Fruit fly (Drosophila melanogaster) whole organism, embryonic: ENCODE measurements around the gene CG14515.

Experiments used
- Abd-B ChIP-seq: fragments of 200-800 bp; sonication (Bioruptor generic); optimal IDR thresholded peaks from 2 replicates; lab custom pipeline; 2018; ENCODE audit warnings: missing biosample characterization, mild to moderate bottlenecking, missing genetic modification characterization, moderate library complexity
- Antp ChIP-seq: fragments of 200-800 bp; sonication (Bioruptor generic); optimal IDR thresholded peaks from 3 replicates; lab custom pipeline; 2016; ENCODE audit warnings: missing biosample characterization, missing genetic modification characterization
- CG10565 ChIP-seq: fragments of 200-800 bp; sonication (Bioruptor generic); optimal IDR thresholded peaks from 3 replicates; lab custom pipeline; 2016; ENCODE audit warnings: missing biosample characterization, mild to moderate bottlenecking, missing genetic modification characterization
- CG13424 ChIP-seq: fragments of 200-800 bp; sonication (Bioruptor generic); optimal IDR thresholded peaks from 2 replicates; lab custom pipeline; 2019; ENCODE audit warnings: missing biosample characterization, mild to moderate bottlenecking, missing genetic modification characterization, moderate library complexity
- CG15269 ChIP-seq: fragments of 200-800 bp; sonication (Bioruptor generic); optimal IDR thresholded peaks from 2 replicates; lab custom pipeline; 2018; ENCODE audit warnings: missing biosample characterization, mild to moderate bottlenecking, missing genetic modification characterization, moderate library complexity
- CG17359 ChIP-seq: fragments of 200-800 bp; sonication (Bioruptor generic); optimal IDR thresholded peaks from 3 replicates; lab custom pipeline; 2018; ENCODE audit warnings: missing biosample characterization, mild to moderate bottlenecking, missing genetic modification characterization, moderate library complexity
- CG17912 ChIP-seq: fragments of 200-800 bp; sonication (Bioruptor generic); optimal IDR thresholded peaks from 2 replicates; lab custom pipeline; 2018; ENCODE audit warnings: missing biosample characterization, mild to moderate bottlenecking, missing genetic modification characterization
- CG18764 ChIP-seq: fragments of 200-800 bp; sonication (Bioruptor generic); optimal IDR thresholded peaks from 3 replicates; lab custom pipeline; 2016; ENCODE audit warnings: missing biosample characterization, missing genetic modification characterization
- CG33213 ChIP-seq: fragments of 200-800 bp; sonication (Bioruptor generic); optimal IDR thresholded peaks from 3 replicates; lab custom pipeline; 2016; ENCODE audit warnings: missing biosample characterization, missing genetic modification characterization
- CG3838 ChIP-seq: fragments of 200-800 bp; sonication (Bioruptor generic); optimal IDR thresholded peaks from 3 replicates; lab custom pipeline; 2016; ENCODE audit warnings: missing biosample characterization, missing genetic modification characterization
- CG4282 ChIP-seq: fragments of 200-800 bp; sonication (Bioruptor generic); optimal IDR thresholded peaks from 2 replicates; lab custom pipeline; 2016; ENCODE audit warnings: missing biosample characterization, missing genetic modification characterization
- CG4707 ChIP-seq: fragments of 200-800 bp; sonication (Bioruptor generic); optimal IDR thresholded peaks from 2 replicates; lab custom pipeline; 2018; ENCODE audit warnings: missing biosample characterization, mild to moderate bottlenecking, missing genetic modification characterization, moderate library complexity
- CG6689 ChIP-seq: fragments of 200-800 bp; sonication (Bioruptor generic); IDR thresholded peaks from 2 replicates; pipeline ENCODE4 v1.3.6; 2022; ENCODE audit warnings: missing biosample characterization, missing genetic modification characterization
- CG7963 ChIP-seq: fragments of 200-800 bp; sonication (Bioruptor generic); IDR thresholded peaks from 3 replicates; pipeline ENCODE4 v1.3.6; 2022; ENCODE audit warnings: missing biosample characterization, missing genetic modification characterization; ENCODE audit not compliant: partially characterized antibody
- CG9609 ChIP-seq: fragments of 200-800 bp; sonication (Bioruptor generic); optimal IDR thresholded peaks from 3 replicates; lab custom pipeline; 2016; ENCODE audit warnings: missing biosample characterization, missing genetic modification characterization
- Chrac-16 ChIP-seq: fragments of 200-800 bp; sonication (Bioruptor generic); optimal IDR thresholded peaks from 3 replicates; lab custom pipeline; 2016; ENCODE audit warnings: missing biosample characterization, missing genetic modification characterization
- CkIIα-i1 ChIP-seq: fragments of 200-800 bp; sonication (Bioruptor generic); IDR thresholded peaks from 2 replicates; pipeline ENCODE4 v1.3.6; 2022; ENCODE audit warnings: missing biosample characterization, missing genetic modification characterization
- Doc3 ChIP-seq: fragments of 200-800 bp; sonication (Bioruptor generic); IDR thresholded peaks from 3 replicates; pipeline ENCODE4 v1.3.6; 2022; ENCODE audit warnings: missing biosample characterization, missing genetic modification characterization; ENCODE audit not compliant: partially characterized antibody
- Elba2 ChIP-seq: fragments of 200-800 bp; sonication (Bioruptor generic); optimal IDR thresholded peaks from 3 replicates; lab custom pipeline; 2016; ENCODE audit warnings: missing biosample characterization, missing genetic modification characterization
- HHEX ChIP-seq: fragments of 200-800 bp; sonication (Bioruptor generic); optimal IDR thresholded peaks from 3 replicates; lab custom pipeline; 2017; ENCODE audit warnings: missing biosample characterization, mild to moderate bottlenecking, missing genetic modification characterization, missing genetic modification reagents
- HLH3B ChIP-seq: fragments of 200-800 bp; sonication (Bioruptor generic); IDR thresholded peaks from 2 replicates; pipeline ENCODE4 v1.3.6; 2022; ENCODE audit warnings: missing biosample characterization, missing genetic modification characterization
- Hand ChIP-seq: fragments of 200-800 bp; sonication (Bioruptor generic); optimal IDR thresholded peaks from 2 replicates; lab custom pipeline; 2017; ENCODE audit warnings: mild to moderate bottlenecking, missing biosample characterization, missing genetic modification reagents, missing genetic modification characterization
- HmgZ ChIP-seq: fragments of 200-800 bp; sonication (Bioruptor generic); optimal IDR thresholded peaks from 2 replicates; lab custom pipeline; 2018; ENCODE audit warnings: missing biosample characterization, mild to moderate bottlenecking, missing genetic modification characterization
- Hmx ChIP-seq: fragments of 200-800 bp; sonication (Bioruptor generic); optimal IDR thresholded peaks from 2 replicates; lab custom pipeline; 2016; ENCODE audit warnings: missing biosample characterization, missing genetic modification characterization
- MTF-1 ChIP-seq: fragments of 200-800 bp; sonication (Bioruptor generic); optimal IDR thresholded peaks from 2 replicates; lab custom pipeline; 2018; ENCODE audit warnings: missing biosample characterization, mild to moderate bottlenecking, missing genetic modification characterization, borderline replicate concordance
- Max ChIP-seq: fragments of 200-800 bp; sonication (Bioruptor generic); optimal IDR thresholded peaks from 2 replicates; lab custom pipeline; 2016; ENCODE audit warnings: missing biosample characterization, mild to moderate bottlenecking, missing genetic modification characterization
- NC2α ChIP-seq: fragments of 200-800 bp; sonication (Bioruptor generic); optimal IDR thresholded peaks from 2 replicates; lab custom pipeline; 2016; ENCODE audit warnings: missing biosample characterization, missing genetic modification characterization
- Ravus ChIP-seq: fragments of 200-800 bp; sonication (Bioruptor generic); IDR thresholded peaks from 2 replicates; pipeline ENCODE4 v1.3.6; 2022; ENCODE audit warnings: missing biosample characterization, missing genetic modification characterization
- ab ChIP-seq: fragments of 200-800 bp; sonication (Bioruptor generic); optimal IDR thresholded peaks from 2 replicates; lab custom pipeline; 2016; ENCODE audit warnings: missing biosample characterization, missing genetic modification characterization
- abd-A ChIP-seq: fragments of 200-800 bp; sonication (Bioruptor generic); optimal IDR thresholded peaks from 3 replicates; lab custom pipeline; 2019; ENCODE audit warnings: missing biosample characterization, mild to moderate bottlenecking, missing genetic modification characterization, moderate library complexity
- chm ChIP-seq: fragments of 200-800 bp; sonication (Bioruptor generic); IDR thresholded peaks from 2 replicates; pipeline ENCODE4 v1.3.6; 2022; ENCODE audit warnings: missing biosample characterization, missing genetic modification characterization
- dati ChIP-seq: fragments of 200-800 bp; sonication (Bioruptor generic); IDR thresholded peaks from 2 replicates; pipeline ENCODE4 v1.3.6; 2022; ENCODE audit warnings: missing biosample characterization, missing genetic modification characterization
- dm ChIP-seq: fragments of 200-800 bp; sonication (Bioruptor generic); optimal IDR thresholded peaks from 3 replicates; lab custom pipeline; 2016; ENCODE audit warnings: missing biosample characterization, missing genetic modification characterization
- dysf ChIP-seq: fragments of 200-800 bp; sonication (Bioruptor generic); IDR thresholded peaks from 3 replicates; pipeline ENCODE4 v1.3.6; 2022; ENCODE audit warnings: missing biosample characterization, missing genetic modification characterization
- fd3F ChIP-seq: fragments of 200-800 bp; sonication (Bioruptor generic); optimal IDR thresholded peaks from 2 replicates; lab custom pipeline; 2018; ENCODE audit warnings: missing biosample characterization, mild to moderate bottlenecking, missing genetic modification characterization, moderate library complexity
- fu2 ChIP-seq: fragments of 200-800 bp; sonication (Bioruptor generic); optimal IDR thresholded peaks from 2 replicates; lab custom pipeline; 2016; ENCODE audit warnings: missing biosample characterization, missing genetic modification characterization
- gce ChIP-seq: fragments of 200-800 bp; sonication (Bioruptor generic); IDR thresholded peaks from 3 replicates; pipeline ENCODE4 v1.3.6; 2022; ENCODE audit warnings: missing biosample characterization, missing genetic modification characterization
- gfzf ChIP-seq: fragments of 200-800 bp; sonication (Bioruptor generic); optimal IDR thresholded peaks from 2 replicates; lab custom pipeline; 2016; ENCODE audit warnings: missing biosample characterization, mild to moderate bottlenecking, missing genetic modification characterization, moderate library complexity
- gsb ChIP-seq: fragments of 200-800 bp; sonication (Bioruptor generic); IDR thresholded peaks from 2 replicates; pipeline ENCODE4 v1.3.6; 2022; ENCODE audit warnings: missing biosample characterization, missing genetic modification characterization
- gsb-n ChIP-seq: fragments of 200-800 bp; sonication (Bioruptor generic); optimal IDR thresholded peaks from 3 replicates; lab custom pipeline; 2018; ENCODE audit warnings: missing biosample characterization, mild to moderate bottlenecking, missing genetic modification characterization
- ham ChIP-seq: fragments of 200-800 bp; sonication (Bioruptor generic); IDR thresholded peaks from 2 replicates; pipeline ENCODE4 v1.3.6; 2022; ENCODE audit warnings: missing biosample characterization, missing genetic modification characterization
- kah ChIP-seq: fragments of 200-800 bp; sonication (Bioruptor generic); optimal IDR thresholded peaks from 2 replicates; lab custom pipeline; 2018; ENCODE audit warnings: missing biosample characterization, mild to moderate bottlenecking, missing genetic modification characterization
- ken ChIP-seq: fragments of 200-800 bp; sonication (Bioruptor generic); IDR thresholded peaks from 3 replicates; pipeline ENCODE4 v1.3.6; 2022; ENCODE audit warnings: missing biosample characterization, missing genetic modification characterization
- knrl ChIP-seq: fragments of 200-800 bp; sonication (Bioruptor generic); IDR thresholded peaks from 3 replicates; pipeline ENCODE4 v1.3.6; 2022; ENCODE audit warnings: missing biosample characterization, missing genetic modification characterization; ENCODE audit not compliant: partially characterized antibody
- lola ChIP-seq, 3 experiments: fragments of >200 bp in 2 of 3; fragments of 200-800 bp in 1 of 3; sonication (Bioruptor generic) in 1 of 3; optimal IDR thresholded peaks; 2 replicates each; lab custom pipeline; 2017 to 2019; ENCODE audit warnings: missing biosample characterization in 3 of 3, missing genetic modification characterization in 3 of 3, mild to moderate bottlenecking in 1 of 3, moderate library complexity in 1 of 3
- luna ChIP-seq: fragments of 200-800 bp; sonication (Bioruptor generic); optimal IDR thresholded peaks from 2 replicates; lab custom pipeline; 2016; ENCODE audit warnings: missing biosample characterization, missing genetic modification characterization
- nom ChIP-seq: fragments of 200-800 bp; sonication (Bioruptor generic); optimal IDR thresholded peaks from 2 replicates; lab custom pipeline; 2017; ENCODE audit warnings: missing biosample characterization, missing genetic modification characterization, mild to moderate bottlenecking, moderate library complexity, missing genetic modification reagents
- org-1 ChIP-seq: fragments of 200-800 bp; sonication (Bioruptor generic); optimal IDR thresholded peaks from 2 replicates; lab custom pipeline; 2017; ENCODE audit warnings: missing biosample characterization, missing genetic modification characterization
- tin ChIP-seq: fragments of 200-800 bp; sonication (Bioruptor generic); optimal IDR thresholded peaks from 3 replicates; lab custom pipeline; 2016; ENCODE audit warnings: missing biosample characterization, missing genetic modification characterization
- toy ChIP-seq: fragments of 200-800 bp; sonication (Bioruptor generic); IDR thresholded peaks from 2 replicates; pipeline ENCODE4 v1.3.6; 2022; ENCODE audit warnings: missing biosample characterization, missing genetic modification characterization
- usp ChIP-seq: fragments of >200 bp; optimal IDR thresholded peaks from 2 replicates; lab custom pipeline; 2017; ENCODE audit warnings: missing biosample characterization, missing genetic modification characterization

Gene CG14515

DNA sequence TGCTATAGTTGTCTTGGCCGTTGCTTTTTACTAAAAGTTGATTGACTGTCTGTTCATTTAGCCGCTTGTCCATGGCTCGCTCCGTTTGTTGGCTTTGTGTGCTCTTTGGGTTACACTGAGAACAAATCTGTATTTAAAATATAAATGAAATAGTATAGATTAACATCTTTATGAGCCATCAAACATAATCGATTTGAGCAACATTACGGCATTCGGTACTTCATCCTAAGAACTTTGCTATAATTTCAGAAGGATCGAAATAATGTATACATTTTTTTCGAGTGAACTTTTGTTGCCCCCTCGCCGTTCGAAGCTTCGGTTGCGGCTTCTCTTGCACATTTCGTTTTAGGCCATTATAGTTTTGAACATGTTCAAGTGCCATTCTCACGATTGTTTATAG, 10.6 kb downstream of the CG14515 start (continued):
- no peak for TF ChIP-seq NC2α
- TF ChIP-seq kah (GFP tag; lab: Kevin White, UChicago): peak; percentile 42
- peak; percentile 66 for TF ChIP-seq tin
- no peak for TF ChIP-seq Antp (GFP tag; lab: Kevin White, UChicago)
- no peak for TF ChIP-seq CG10565 (GFP tag; lab: Kevin White, UChicago)
- TF ChIP-seq CG18764 (GFP tag; lab: Kevin White, UChicago): peak; percentile 35
- TF ChIP-seq CG15269 (tag; lab: Kevin White, UChicago): peak; percentile 83
- no peak for TF ChIP-seq CG33213 (GFP tag; lab: Kevin White, UChicago)
- TF ChIP-seq gsb-n (tag; lab: Kevin White, UChicago): peak; percentile 71
- no peak for TF ChIP-seq Ravus (GFP tag; lab: Robert Waterston, UW)
- TF ChIP-seq lola (GFP tag; optimal IDR thresholded peaks at IDR 0.05; lab: Kevin White, UChicago): peak in 1 of 3 experiments; percentile 62
- TF ChIP-seq dysf (GFP tag; lab: Robert Waterston, UW): peak; percentile 76
- TF ChIP-seq CkIIα-i1 (GFP tag; lab: Robert Waterston, UW): no peak
- peak; percentile 23 for TF ChIP-seq Chrac-16 (GFP tag; lab: Kevin White, UChicago)
- no peak for TF ChIP-seq Hand (GFP tag; lab: Kevin White, UChicago)
- TF ChIP-seq CG7963: no peak
- peak; percentile 69 for TF ChIP-seq HHEX (GFP tag; lab: Kevin White, UChicago)
- no peak for TF ChIP-seq gfzf (GFP tag; lab: Kevin White, UChicago)
- no peak for TF ChIP-seq fu2 (GFP tag; lab: Kevin White, UChicago)
- TF ChIP-seq dati (GFP tag; lab: Robert Waterston, UW): no peak
- peak; percentile 79 for TF ChIP-seq chm (GFP tag; lab: Robert Waterston, UW)
- no peak for TF ChIP-seq abd-A (tag; lab: Kevin White, UChicago)
- peak; percentile 56; the same call in 2 of the 3 replicates for TF ChIP-seq ken
- TF ChIP-seq fd3F (GFP tag; lab: Kevin White, UChicago): peak; percentile 9
- TF ChIP-seq ham (GFP tag; lab: Robert Waterston, UW): no peak
- TF ChIP-seq HLH3B (GFP tag; lab: Robert Waterston, UW): peak; percentile 70
- TF ChIP-seq CG9609 (GFP tag; lab: Kevin White, UChicago): no peak
- TF ChIP-seq dm (GFP tag; lab: Kevin White, UChicago): peak; percentile 15
- TF ChIP-seq toy (GFP tag; lab: Robert Waterston, UW): no peak
- TF ChIP-seq CG13424 (tag; lab: Kevin White, UChicago): peak; percentile 75
- no peak for TF ChIP-seq CG4282 (GFP tag; lab: Kevin White, UChicago)
- no peak for TF ChIP-seq Hmx (GFP tag; lab: Kevin White, UChicago)
- TF ChIP-seq Elba2: no peak
- peak; percentile 39 for TF ChIP-seq CG3838
- peak; percentile 50 for TF ChIP-seq org-1 (GFP tag; lab: Kevin White, UChicago)
- no peak for TF ChIP-seq knrl (GFP tag; lab: Robert Waterston, UW)
- no peak for TF ChIP-seq Doc3 (GFP tag; lab: Robert Waterston, UW)
- peak; percentile 50 for TF ChIP-seq Abd-B (GFP tag; lab: Kevin White, UChicago)
- no peak for TF ChIP-seq nom (GFP tag; lab: Kevin White, UChicago)
- TF ChIP-seq HmgZ: no peak
- no peak for TF ChIP-seq usp (GFP tag; lab: Kevin White, UChicago)
- TF ChIP-seq luna (GFP tag; lab: Kevin White, UChicago): no peak
- peak; percentile 58; the same call in 1 of the 3 replicates for TF ChIP-seq gce (GFP tag; lab: Robert Waterston, UW)
- TF ChIP-seq CG17359: peak; percentile 83
- peak; percentile 52 for TF ChIP-seq MTF-1 (GFP tag; lab: Kevin White, UChicago)
- TF ChIP-seq gsb (GFP tag; lab: Robert Waterston, UW): no peak
- TF ChIP-seq ab (GFP tag; lab: Kevin White, UChicago): no peak
- TF ChIP-seq Max (GFP tag; lab: Kevin White, UChicago): peak; percentile 38
- TF ChIP-seq CG4707 (GFP tag; lab: Kevin White, UChicago): peak; percentile 71
- no peak for TF ChIP-seq CG17912 (GFP tag; lab: Kevin White, UChicago)
- peak; percentile 61 for TF ChIP-seq CG6689 (GFP tag; lab: Robert Waterston, UW)
